Fruit fly (Drosophila melanogaster) whole organism, embryonic: ENCODE measurements around the gene fliI.

ENCODE experiments used
- Aef1 ChIP-seq: fragments of 200-800 bp; sonication (Bioruptor generic); IDR thresholded peaks from 3 replicates; pipeline ENCODE4 v1.3.6; 2022; ENCODE audit warnings: missing biosample characterization, missing genetic modification characterization
- C15 ChIP-seq: fragments of 200-800 bp; sonication (Bioruptor generic); IDR thresholded peaks from 3 replicates; pipeline ENCODE4 v1.3.6; 2022; ENCODE audit warnings: missing biosample characterization, missing genetic modification characterization
- CG10274 ChIP-seq: fragments of 200-800 bp; sonication (Bioruptor generic); optimal IDR thresholded peaks from 3 replicates; lab custom pipeline; 2017; ENCODE audit warnings: missing biosample characterization, mild to moderate bottlenecking, missing genetic modification characterization
- CG10321 ChIP-seq: fragments of 200-800 bp; sonication (Bioruptor generic); IDR thresholded peaks from 2 replicates; pipeline ENCODE4 v1.3.6; 2022; ENCODE audit warnings: missing biosample characterization, missing genetic modification characterization
- CG10462 ChIP-seq: fragments of 200-800 bp; sonication (Bioruptor generic); optimal IDR thresholded peaks from 2 replicates; lab custom pipeline; 2016; ENCODE audit warnings: missing biosample characterization, missing genetic modification characterization
- CG10959 ChIP-seq: fragments of 200-800 bp; sonication (Bioruptor generic); IDR thresholded peaks from 2 replicates; pipeline ENCODE4 v1.3.6; 2022; ENCODE audit warnings: missing biosample characterization, missing genetic modification characterization
- CG11093 ChIP-seq: fragments of 200-800 bp; sonication (Bioruptor generic); IDR thresholded peaks from 3 replicates; pipeline ENCODE4 v1.3.6; 2022; ENCODE audit warnings: missing biosample characterization, missing genetic modification characterization
- CG12236 ChIP-seq: fragments of 200-800 bp; sonication (Bioruptor generic); optimal IDR thresholded peaks from 2 replicates; lab custom pipeline; 2016; ENCODE audit warnings: missing biosample characterization, missing genetic modification characterization
- CG12942 ChIP-seq: fragments of 200-800 bp; sonication (Bioruptor generic); optimal IDR thresholded peaks from 3 replicates; lab custom pipeline; 2016; ENCODE audit warnings: missing biosample characterization, missing genetic modification characterization
- CG13624 ChIP-seq: fragments of 200-800 bp; sonication (Bioruptor generic); optimal IDR thresholded peaks from 2 replicates; lab custom pipeline; 2016; ENCODE audit warnings: missing biosample characterization, missing genetic modification characterization
- CG14050 ChIP-seq: fragments of 200-800 bp; sonication (Bioruptor generic); IDR thresholded peaks from 3 replicates; pipeline ENCODE4 v1.3.6; 2022; ENCODE audit warnings: missing biosample characterization, missing genetic modification characterization
- CG15073 ChIP-seq: fragments of 200-800 bp; sonication (Bioruptor generic); optimal IDR thresholded peaks from 2 replicates; lab custom pipeline; 2016; ENCODE audit warnings: missing biosample characterization, missing genetic modification characterization
- CG16813 ChIP-seq: fragments of 200-800 bp; sonication (Bioruptor generic); IDR thresholded peaks from 3 replicates; pipeline ENCODE4 v1.3.6; 2022; ENCODE audit warnings: missing biosample characterization, missing genetic modification characterization; ENCODE audit not compliant: partially characterized antibody
- CG17328 ChIP-seq: fragments of 200-800 bp; sonication (Bioruptor generic); IDR thresholded peaks from 2 replicates; pipeline ENCODE4 v1.3.6; 2022; ENCODE audit warnings: missing biosample characterization, missing genetic modification characterization
- CG32532 ChIP-seq: fragments of 200-800 bp; sonication (Bioruptor generic); IDR thresholded peaks from 2 replicates; pipeline ENCODE4 v1.3.6; 2022; ENCODE audit warnings: missing biosample characterization, missing genetic modification characterization
- CG43689 ChIP-seq: fragments of 200-800 bp; sonication (Bioruptor generic); IDR thresholded peaks from 2 replicates; pipeline ENCODE4 v1.3.6; 2022; ENCODE audit warnings: missing biosample characterization, missing genetic modification characterization
- CG6654 ChIP-seq: fragments of 200-800 bp; sonication (Bioruptor generic); optimal IDR thresholded peaks from 2 replicates; lab custom pipeline; 2017; ENCODE audit warnings: missing biosample characterization, mild to moderate bottlenecking, missing genetic modification characterization
- CG7372 ChIP-seq: fragments of 200-800 bp; sonication (Bioruptor generic); IDR thresholded peaks from 2 replicates; pipeline ENCODE4 v1.3.6; 2022; ENCODE audit warnings: missing biosample characterization, missing genetic modification characterization
- CG8388 ChIP-seq: fragments of 200-800 bp; sonication (Bioruptor generic); optimal IDR thresholded peaks from 2 replicates; lab custom pipeline; 2019; ENCODE audit warnings: missing biosample characterization, mild to moderate bottlenecking, missing genetic modification characterization, moderate library complexity
- CG9727 ChIP-seq: fragments of 200-800 bp; sonication (Bioruptor generic); optimal IDR thresholded peaks from 3 replicates; lab custom pipeline; 2017; ENCODE audit warnings: missing biosample characterization, mild to moderate bottlenecking, missing genetic modification characterization
- CG9932 ChIP-seq: fragments of 200-800 bp; sonication (Bioruptor generic); IDR thresholded peaks from 2 replicates; pipeline ENCODE4 v1.3.6; 2022; ENCODE audit warnings: missing biosample characterization, missing genetic modification characterization
- CkIIα-i1 ChIP-seq: fragments of 200-800 bp; sonication (Bioruptor generic); IDR thresholded peaks from 2 replicates; pipeline ENCODE4 v1.3.6; 2022; ENCODE audit warnings: missing biosample characterization, missing genetic modification characterization
- D19B ChIP-seq: fragments of 200-800 bp; sonication (Bioruptor generic); optimal IDR thresholded peaks from 2 replicates; lab custom pipeline; 2017; ENCODE audit warnings: missing biosample characterization, mild to moderate bottlenecking, missing genetic modification characterization
- Dip3 ChIP-seq: fragments of 200-800 bp; sonication (Bioruptor generic); optimal IDR thresholded peaks from 3 replicates; lab custom pipeline; 2016; ENCODE audit warnings: missing biosample characterization, missing genetic modification characterization
- Drgx ChIP-seq: fragments of 200-800 bp; sonication (Bioruptor generic); IDR thresholded peaks from 2 replicates; pipeline ENCODE4 v1.3.6; 2022; ENCODE audit warnings: missing biosample characterization, missing genetic modification characterization
- Hand ChIP-seq: fragments of 200-800 bp; sonication (Bioruptor generic); optimal IDR thresholded peaks from 2 replicates; lab custom pipeline; 2017; ENCODE audit warnings: mild to moderate bottlenecking, missing biosample characterization, missing genetic modification reagents, missing genetic modification characterization
- Hmx ChIP-seq: fragments of 200-800 bp; sonication (Bioruptor generic); optimal IDR thresholded peaks from 2 replicates; lab custom pipeline; 2016; ENCODE audit warnings: missing biosample characterization, missing genetic modification characterization
- NC2α ChIP-seq: fragments of 200-800 bp; sonication (Bioruptor generic); optimal IDR thresholded peaks from 2 replicates; lab custom pipeline; 2016; ENCODE audit warnings: missing biosample characterization, missing genetic modification characterization
- Sry-β ChIP-seq: fragments of 200-800 bp; sonication (Bioruptor generic); optimal IDR thresholded peaks from 2 replicates; lab custom pipeline; 2018; ENCODE audit warnings: missing biosample characterization, mild to moderate bottlenecking, missing genetic modification characterization, moderate library complexity
- Xbp1 ChIP-seq: fragments of 200-800 bp; sonication (Bioruptor generic); optimal IDR thresholded peaks from 3 replicates; lab custom pipeline; 2016; ENCODE audit warnings: missing biosample characterization, mild to moderate bottlenecking, missing genetic modification characterization
- amos ChIP-seq: fragments of 200-800 bp; sonication (Bioruptor generic); IDR thresholded peaks from 2 replicates; pipeline ENCODE4 v1.3.6; 2022; ENCODE audit warnings: missing biosample characterization, missing genetic modification characterization; ENCODE audit not compliant: partially characterized antibody
- bbx ChIP-seq: fragments of 200-800 bp; sonication (Bioruptor generic); IDR thresholded peaks from 2 replicates; pipeline ENCODE4 v1.3.6; 2022; ENCODE audit warnings: missing biosample characterization, missing genetic modification characterization; ENCODE audit not compliant: partially characterized antibody
- cato ChIP-seq: fragments of 200-800 bp; sonication (Bioruptor generic); optimal IDR thresholded peaks from 2 replicates; lab custom pipeline; 2016; ENCODE audit warnings: missing biosample characterization, missing genetic modification characterization, borderline replicate concordance
- chm ChIP-seq: fragments of 200-800 bp; sonication (Bioruptor generic); IDR thresholded peaks from 2 replicates; pipeline ENCODE4 v1.3.6; 2022; ENCODE audit warnings: missing biosample characterization, missing genetic modification characterization
- crol ChIP-seq: fragments of 200-800 bp; sonication (Bioruptor generic); IDR thresholded peaks from 2 replicates; pipeline ENCODE4 v1.3.6; 2022; ENCODE audit warnings: missing biosample characterization, missing genetic modification characterization
- dati ChIP-seq: fragments of 200-800 bp; sonication (Bioruptor generic); IDR thresholded peaks from 2 replicates; pipeline ENCODE4 v1.3.6; 2022; ENCODE audit warnings: missing biosample characterization, missing genetic modification characterization
- dmrt11E ChIP-seq: fragments of 200-800 bp; sonication (Bioruptor generic); optimal IDR thresholded peaks from 3 replicates; lab custom pipeline; 2018; ENCODE audit warnings: missing biosample characterization, mild to moderate bottlenecking, missing genetic modification characterization, moderate library complexity
- fd102C ChIP-seq: fragments of 200-800 bp; sonication (Bioruptor generic); optimal IDR thresholded peaks from 2 replicates; lab custom pipeline; 2018; ENCODE audit warnings: missing biosample characterization, mild to moderate bottlenecking, missing genetic modification characterization, moderate library complexity
- fd64A ChIP-seq: fragments of 200-800 bp; sonication (Bioruptor generic); optimal IDR thresholded peaks from 3 replicates; lab custom pipeline; 2018; ENCODE audit warnings: missing biosample characterization, mild to moderate bottlenecking, missing genetic modification characterization
- ken ChIP-seq: fragments of 200-800 bp; sonication (Bioruptor generic); IDR thresholded peaks from 3 replicates; pipeline ENCODE4 v1.3.6; 2022; ENCODE audit warnings: missing biosample characterization, missing genetic modification characterization
- pum ChIP-seq: fragments of 200-800 bp; sonication (Bioruptor generic); optimal IDR thresholded peaks from 2 replicates; lab custom pipeline; 2016; ENCODE audit warnings: missing biosample characterization, missing genetic modification characterization
- ranshi ChIP-seq: fragments of 200-800 bp; sonication (Bioruptor generic); IDR thresholded peaks from 2 replicates; pipeline ENCODE4 v1.3.6; 2022; ENCODE audit warnings: missing biosample characterization, missing genetic modification characterization
- repo ChIP-seq: fragments of 200-800 bp; sonication (Bioruptor generic); optimal IDR thresholded peaks from 2 replicates; lab custom pipeline; 2016; ENCODE audit warnings: missing biosample characterization, missing genetic modification characterization
- sim ChIP-seq: fragments of 200-800 bp; sonication (Bioruptor generic); IDR thresholded peaks from 2 replicates; pipeline ENCODE4 v1.3.6; 2022; ENCODE audit warnings: missing biosample characterization, missing genetic modification characterization
- slou ChIP-seq: fragments of 200-800 bp; sonication (Bioruptor generic); optimal IDR thresholded peaks from 3 replicates; lab custom pipeline; 2016; ENCODE audit warnings: missing biosample characterization, missing genetic modification characterization
- slp2 ChIP-seq: fragments of 200-800 bp; sonication (Bioruptor generic); optimal IDR thresholded peaks from 2 replicates; lab custom pipeline; 2016; ENCODE audit warnings: missing biosample characterization, missing genetic modification characterization
- sob ChIP-seq: fragments of 200-800 bp; sonication (Bioruptor generic); IDR thresholded peaks from 2 replicates; pipeline ENCODE4 v1.3.6; 2022; ENCODE audit warnings: missing biosample characterization, missing genetic modification characterization
- sr ChIP-seq: fragments of 200-800 bp; sonication (Bioruptor generic); IDR thresholded peaks from 3 replicates; pipeline ENCODE4 v1.3.6; 2022; ENCODE audit warnings: missing biosample characterization, missing genetic modification characterization
- tx ChIP-seq: fragments of 200-800 bp; sonication (Bioruptor generic); optimal IDR thresholded peaks from 2 replicates; lab custom pipeline; 2016; ENCODE audit warnings: missing biosample characterization, missing genetic modification characterization
- unc-4 ChIP-seq: fragments of 200-800 bp; sonication (Bioruptor generic); IDR thresholded peaks from 2 replicates; pipeline ENCODE4 v1.3.6; 2022; ENCODE audit warnings: missing biosample characterization, missing genetic modification characterization; ENCODE audit not compliant: partially characterized antibody

Gene fliI

DNA sequence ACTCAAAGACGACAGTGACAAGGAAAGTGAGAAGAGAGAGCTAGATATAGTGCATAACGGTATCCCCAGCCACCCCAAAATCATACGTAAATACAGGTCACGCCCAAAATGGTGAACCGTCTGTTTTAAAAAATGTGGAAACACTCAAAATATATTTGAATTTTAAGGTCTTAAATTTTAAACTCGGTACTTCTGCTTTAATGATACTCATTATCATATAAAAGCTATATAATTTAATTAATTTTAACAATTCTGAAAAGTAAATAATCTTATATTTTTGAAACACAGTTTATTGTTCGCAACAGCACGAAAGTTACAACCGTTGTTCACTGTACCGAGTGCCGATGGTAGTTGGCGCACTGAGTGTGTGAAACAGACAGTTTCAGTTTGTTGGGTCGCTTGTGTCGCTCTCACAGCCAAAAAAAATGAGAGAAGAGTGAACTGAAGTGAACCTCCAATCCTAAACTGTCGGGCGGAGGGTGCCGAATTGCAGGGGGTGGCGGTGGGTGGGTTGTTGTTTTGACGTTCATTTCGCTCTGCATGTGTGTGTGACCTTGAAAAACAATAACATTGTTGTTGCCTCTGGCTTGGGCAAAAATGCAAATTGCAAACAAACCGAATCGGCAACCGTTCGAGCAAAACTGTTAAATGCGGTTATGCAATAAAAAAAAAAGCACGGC, 26.9 kb downstream of the fliI start (continued):
- TF ChIP-seq CG16813 (no peak), CG10462 (GFP tag; lab: Kevin White, UChicago) (peak; percentile 78), CG12236 (no peak), sr (GFP tag; lab: Robert Waterston, UW) (no peak), CG13624 (GFP tag; lab: Kevin White, UChicago) (peak; percentile 29), dmrt11E (tag; lab: Kevin White, UChicago) (peak; percentile 81), CG10274 (peak; percentile 74), repo (GFP tag; lab: Kevin White, UChicago) (peak; percentile 41), Hmx (GFP tag; lab: Kevin White, UChicago) (no peak), fd64A (GFP tag; lab: Kevin White, UChicago) (peak; percentile 68), NC2α (no peak), ken (GFP tag; lab: Robert Waterston, UW) (peak; percentile 81), CG43689 (GFP tag; lab: Robert Waterston, UW) (peak; percentile 75), cato (GFP tag; lab: Kevin White, UChicago) (peak; percentile 59), pum (GFP tag; lab: Kevin White, UChicago) (peak; percentile 30), ranshi (peak; percentile 87), C15 (GFP tag; lab: Robert Waterston, UW) (peak; percentile 63; the same call in 1 of the 3 replicates), fd102C (GFP tag; lab: Kevin White, UChicago) (no peak), Hand (GFP tag; lab: Kevin White, UChicago) (peak; percentile 93), CG9727 (GFP tag; lab: Kevin White, UChicago) (peak; percentile 92), Aef1 (GFP tag; lab: Robert Waterston, UW) (peak; percentile 89), chm (GFP tag; lab: Robert Waterston, UW) (no peak; the same call in 1 of the 2 replicates), CkIIα-i1 (GFP tag; lab: Robert Waterston, UW) (no peak; the same call in 1 of the 2 replicates), Sry-β (GFP tag; lab: Kevin White, UChicago) (peak; percentile 46), slp2 (peak; percentile 16), slou (GFP tag; lab: Kevin White, UChicago) (peak; percentile 70), CG17328 (GFP tag; lab: Robert Waterston, UW) (peak; percentile 80; the same call in 1 of the 2 replicates), amos (GFP tag; lab: Robert Waterston, UW) (no peak), unc-4 (GFP tag; lab: Robert Waterston, UW) (0 out of 2 replicates have a peak, but pooled peaks have one; percentile 27), crol (GFP tag; lab: Robert Waterston, UW) (peak; percentile 84), Drgx (GFP tag; lab: Robert Waterston, UW) (peak; percentile 85), bbx (GFP tag; lab: Robert Waterston, UW) (peak; percentile 23; the same call in 1 of the 2 replicates), sob (GFP tag; lab: Robert Waterston, UW) (peak; percentile 85), CG6654 (peak; percentile 80), CG8388 (GFP tag; lab: Kevin White, UChicago) (peak; percentile 92), CG32532 (GFP tag; lab: Robert Waterston, UW) (peak; percentile 86), Dip3 (peak; percentile 39), CG11093 (GFP tag; lab: Robert Waterston, UW) (peak; percentile 83), CG9932 (GFP tag; lab: Robert Waterston, UW) (peak; percentile 88), CG10321 (peak; percentile 62; the same call in 1 of the 2 replicates), D19B (peak; percentile 84), dati (GFP tag; lab: Robert Waterston, UW) (no peak), CG7372 (GFP tag; lab: Robert Waterston, UW) (peak; percentile 88), CG10959 (GFP tag; lab: Robert Waterston, UW) (peak; percentile 59), tx (GFP tag; lab: Kevin White, UChicago) (no peak), CG12942 (GFP tag; lab: Kevin White, UChicago) (peak; percentile 77), sim (GFP tag; lab: Robert Waterston, UW) (peak; percentile 61; the same call in 1 of the 2 replicates), CG14050 (GFP tag; lab: Robert Waterston, UW) (peak; percentile 82; the same call in 2 of the 3 replicates), Xbp1 (peak; percentile 85), CG15073 (GFP tag; lab: Kevin White, UChicago) (peak; percentile 42)
